Worm (Caenorhabditis elegans): ENCODE measurements around the gene prdx-2.

prdx-2 gene

DNA sequence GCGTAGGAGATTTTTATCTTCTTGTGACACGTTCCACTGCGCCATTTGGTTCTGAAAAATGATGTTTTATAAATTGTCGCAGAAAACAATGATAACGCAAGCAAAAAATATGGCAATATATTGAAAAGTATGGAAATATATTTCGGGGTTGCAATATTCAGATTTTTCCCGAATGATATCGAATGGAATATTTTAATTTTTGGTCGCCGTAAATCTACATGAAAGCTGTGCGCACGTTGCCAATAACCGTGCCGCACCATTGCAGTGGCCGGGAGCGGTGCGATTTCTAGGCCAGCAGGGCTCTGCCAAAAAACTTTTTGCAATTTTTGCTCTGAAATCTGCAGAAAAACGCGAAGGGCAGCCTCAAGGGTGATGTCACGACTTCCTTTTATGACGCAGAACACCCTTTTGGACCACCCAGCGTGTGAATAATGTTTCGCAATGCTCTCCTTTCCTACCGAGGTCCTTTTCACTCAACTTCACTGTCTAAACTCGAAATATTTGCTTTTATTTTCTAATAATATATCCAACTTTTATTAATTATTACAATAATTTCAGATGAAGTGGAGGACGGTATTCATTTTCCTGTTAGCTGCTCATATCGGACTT is 19.8 kb upstream of the prdx-2 start, which contains the start of the genes F09E5.11 and bmy-1 (continued):
- peak; percentile 48 for TF ChIP-seq ces-1 (GFP tag; optimal IDR thresholded peaks at IDR 0.05)
- peak; percentile 79 for TF ChIP-seq sptf-1 (tag; optimal IDR thresholded peaks at IDR 0.05)
- TF ChIP-seq nhr-237 (tag; optimal IDR thresholded peaks at IDR 0.05): peak; percentile 31
- no peak for TF ChIP-seq nhr-12 (tag; optimal IDR thresholded peaks at IDR 0.05)
- TF ChIP-seq blmp-1 (tag; optimal IDR thresholded peaks at IDR 0.05): no peak

DNA sequence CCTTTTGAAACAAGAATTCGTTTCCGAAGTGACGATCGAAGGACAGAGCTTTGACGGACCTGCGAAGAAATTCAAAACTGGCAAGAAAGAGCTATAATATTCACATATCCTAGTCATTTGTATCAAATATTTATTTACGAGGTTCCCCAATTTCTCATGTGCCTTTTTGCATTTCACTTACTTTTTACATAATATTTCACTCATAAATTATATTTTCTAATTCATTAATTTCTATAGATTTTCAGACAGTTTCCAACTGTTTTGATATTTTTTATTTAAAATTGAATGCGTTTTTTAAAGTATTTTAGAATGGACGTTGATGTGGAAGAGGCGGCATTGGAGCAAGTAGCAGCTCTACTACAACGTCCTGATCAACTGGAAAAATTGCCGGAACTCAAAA is 18.7 kb upstream of the prdx-2 start, which contains the start of gene sec-6:
sec-6 (plus strand) TSS at position 301 of the 400 bp plus-strand sequence.
- TF ChIP-seq nhr-2 (tag; optimal IDR thresholded peaks at IDR 0.05): no peak
- TF ChIP-seq cnd-1 (tag; optimal IDR thresholded peaks at IDR 0.05): no peak
- no peak for TF ChIP-seq M03D4.4 (tag; optimal IDR thresholded peaks at IDR 0.05)
- no peak for TF ChIP-seq hlh-1 (tag; optimal IDR thresholded peaks at IDR 0.05)
- no peak for TF ChIP-seq lin-32 (GFP tag; optimal IDR thresholded peaks at IDR 0.05)
- no peak for TF ChIP-seq ham-2 (GFP tag; optimal IDR thresholded peaks at IDR 0.05)
- TF ChIP-seq zip-8 (tag; optimal IDR thresholded peaks at IDR 0.05): no peak
- no peak for TF ChIP-seq ceh-39 (tag; optimal IDR thresholded peaks at IDR 0.05)
- no peak for TF ChIP-seq unc-120 (tag; optimal IDR thresholded peaks at IDR 0.05; ENCODE audit: poor library complexity, severe bottlenecking)
- no peak for TF ChIP-seq ceh-43 (GFP tag; optimal IDR thresholded peaks at IDR 0.05)
- TF ChIP-seq nhr-237 (tag; optimal IDR thresholded peaks at IDR 0.05): no peak
- no peak for TF ChIP-seq pha-4 (tag; optimal IDR thresholded peaks at IDR 0.05)
- TF ChIP-seq elt-1 (tag; optimal IDR thresholded peaks at IDR 0.05; ENCODE audit: borderline replicate concordance, insufficient read depth): no peak
- no peak for TF ChIP-seq lsy-2 (tag; optimal IDR thresholded peaks at IDR 0.05)
- no peak for TF ChIP-seq blmp-1 (tag; optimal IDR thresholded peaks at IDR 0.05)
- no peak for TF ChIP-seq unc-39 (tag; optimal IDR thresholded peaks at IDR 0.05)
- TF ChIP-seq snpc-4 (tag; optimal IDR thresholded peaks at IDR 0.05): no peak
- TF ChIP-seq sem-2 (GFP tag; optimal IDR thresholded peaks at IDR 0.05): no peak
- TF ChIP-seq elt-3 (tag; optimal IDR thresholded peaks at IDR 0.05): no peak
- TF ChIP-seq mab-5 (tag; optimal IDR thresholded peaks at IDR 0.05): no peak

DNA sequence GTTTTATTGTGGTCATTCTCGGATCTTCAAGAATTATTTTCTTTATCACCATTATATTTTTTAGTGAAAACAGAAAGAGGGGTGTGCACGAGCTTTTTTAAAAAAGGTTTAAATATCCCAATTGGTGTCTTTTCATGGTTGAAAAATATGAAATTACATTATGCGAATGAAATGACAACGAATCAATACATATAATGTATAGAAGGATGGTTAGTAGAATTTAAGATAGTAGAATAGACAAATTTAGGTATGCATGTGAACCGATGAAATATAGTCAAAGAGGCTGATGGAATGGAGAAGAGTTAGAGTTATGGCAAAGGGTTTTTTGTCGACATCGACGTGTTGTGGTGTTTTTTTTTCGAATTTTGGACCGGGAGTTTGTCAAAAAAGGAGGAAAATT is 13.5 kb upstream of the prdx-2 start:
- TF ChIP-seq nhr-2 (tag; optimal IDR thresholded peaks at IDR 0.05) (no peak), drap-1 (GFP tag; optimal IDR thresholded peaks at IDR 0.05) (no peak)

DNA sequence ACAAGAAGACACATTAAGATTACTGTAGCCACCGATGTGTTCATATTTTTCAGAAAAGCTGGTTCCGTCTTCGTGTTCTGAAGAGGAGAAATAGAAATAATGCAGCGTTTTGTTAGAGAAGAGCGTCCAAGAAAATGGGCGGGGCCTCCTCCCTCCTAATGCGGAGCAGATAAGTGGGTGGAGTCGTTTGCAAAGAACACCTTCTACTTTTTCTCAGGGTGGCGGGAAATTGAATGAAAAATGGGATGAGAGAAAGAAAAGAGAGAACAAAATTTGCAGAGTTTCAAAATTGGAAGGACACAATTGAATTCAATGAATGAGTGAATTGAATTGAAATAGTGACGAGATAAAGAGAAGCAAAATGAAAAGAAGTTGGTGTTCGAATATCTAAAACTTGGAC is 12.3 kb upstream of the prdx-2 start, which contains the start of gene F09E5.16:
F09E5.16 (minus strand) TSS at position 101 of the 400 bp plus-strand sequence.
- TF ChIP-seq drap-1 (GFP tag; optimal IDR thresholded peaks at IDR 0.05) (no peak), ces-1 (GFP tag; optimal IDR thresholded peaks at IDR 0.05) (peak; percentile 21)

- TF ChIP-seq sem-2 (GFP tag; optimal IDR thresholded peaks at IDR 0.05): no peak
- no peak for TF ChIP-seq cnd-1 (tag; optimal IDR thresholded peaks at IDR 0.05)
- TF ChIP-seq unc-39 (tag; optimal IDR thresholded peaks at IDR 0.05): no peak
- no peak for TF ChIP-seq nhr-237 (tag; optimal IDR thresholded peaks at IDR 0.05)
- TF ChIP-seq unc-120 (tag; optimal IDR thresholded peaks at IDR 0.05; ENCODE audit: poor library complexity, severe bottlenecking): no peak
- no peak for TF ChIP-seq ces-1 (GFP tag; optimal IDR thresholded peaks at IDR 0.05)
These were observed 7.4 kb upstream of the prdx-2 start, which contains the start of gene F09E5.12 for ce11 chrII:5370641-5371040. TSS of gene F09E5.12 (minus strand) at chrII:5370741.

DNA sequence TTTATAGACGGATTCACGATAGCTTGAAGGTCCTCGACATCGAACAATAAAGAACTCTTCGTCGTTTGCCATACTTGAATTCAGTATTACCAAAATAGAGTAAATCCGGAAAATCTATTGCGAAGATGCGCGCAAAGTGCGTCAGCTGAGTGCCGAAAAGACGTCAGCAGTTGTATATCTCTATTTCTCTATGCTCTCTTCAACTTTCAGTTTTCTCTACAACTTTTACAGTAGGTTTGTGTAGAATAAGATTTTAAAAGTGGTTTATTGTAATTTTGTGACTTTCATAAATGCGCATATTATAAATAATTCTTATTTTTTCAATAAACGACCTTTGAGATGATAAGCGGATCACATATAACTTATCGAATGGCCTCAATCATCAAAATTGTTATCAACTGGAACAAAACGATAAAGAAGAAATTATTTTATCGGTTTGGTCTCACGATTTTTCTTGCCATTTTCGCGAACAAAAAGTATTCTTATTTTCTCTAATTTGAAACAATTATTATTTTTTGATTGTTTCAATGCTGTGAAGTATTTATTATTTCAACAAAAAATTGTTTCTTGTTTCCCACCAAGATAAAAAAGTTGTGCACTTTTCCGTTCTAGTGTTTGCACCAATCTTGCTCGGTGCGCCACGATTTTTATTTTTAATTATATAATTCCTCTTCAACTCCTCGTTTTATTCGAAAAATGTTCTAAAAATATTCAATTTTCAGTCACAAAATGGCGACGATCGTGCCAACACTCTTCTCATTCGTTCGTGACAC is 4.5 kb upstream of the prdx-2 start, which contains the start of the genes agt-2 and F09E5.3:
agt-2 (minus strand) TSS at position 553 of the 773 bp plus-strand sequence.
F09E5.3 (plus strand) TSS at position 723 of the 773 bp plus-strand sequence.
- TF ChIP-seq ztf-11 (tag; optimal IDR thresholded peaks at IDR 0.05): peak; percentile 53
- no peak for TF ChIP-seq zip-8 (tag; optimal IDR thresholded peaks at IDR 0.05)
- TF ChIP-seq hlh-1 (tag; optimal IDR thresholded peaks at IDR 0.05): peak; percentile 37
- TF ChIP-seq lsy-2 (tag; optimal IDR thresholded peaks at IDR 0.05): peak; percentile 89
- peak; percentile 71 for TF ChIP-seq sptf-1 (tag; optimal IDR thresholded peaks at IDR 0.05)
- TF ChIP-seq elt-1 (tag; optimal IDR thresholded peaks at IDR 0.05; ENCODE audit: borderline replicate concordance, insufficient read depth): no peak
- peak; percentile 3 for TF ChIP-seq blmp-1 (tag; optimal IDR thresholded peaks at IDR 0.05)
- peak; percentile 95 for TF ChIP-seq pha-4 (tag; optimal IDR thresholded peaks at IDR 0.05)
- peak; percentile 77 for TF ChIP-seq nhr-237 (tag; optimal IDR thresholded peaks at IDR 0.05)
- peak; percentile 9 for TF ChIP-seq M03D4.4 (tag; optimal IDR thresholded peaks at IDR 0.05)
- TF ChIP-seq unc-39 (tag; optimal IDR thresholded peaks at IDR 0.05): no peak
- peak; percentile 74 for TF ChIP-seq ces-1 (GFP tag; optimal IDR thresholded peaks at IDR 0.05)
- TF ChIP-seq ceh-83 (GFP tag; optimal IDR thresholded peaks at IDR 0.05): peak; percentile 47
- peak; percentile 26 for TF ChIP-seq unc-62 (GFP tag; optimal IDR thresholded peaks at IDR 0.05)
- peak; percentile 13 for TF ChIP-seq nhr-2 (tag; optimal IDR thresholded peaks at IDR 0.05)
- TF ChIP-seq drap-1 (GFP tag; optimal IDR thresholded peaks at IDR 0.05): peak; percentile 53
- peak; percentile 36 for TF ChIP-seq cnd-1 (tag; optimal IDR thresholded peaks at IDR 0.05)
- TF ChIP-seq lin-13 (tag; optimal IDR thresholded peaks at IDR 0.05): peak; percentile 90
- no peak for TF ChIP-seq bed-3 (GFP tag; optimal IDR thresholded peaks at IDR 0.05)
- peak; percentile 68 for TF ChIP-seq ceh-39 (tag; optimal IDR thresholded peaks at IDR 0.05)
- TF ChIP-seq mls-2 (tag; optimal IDR thresholded peaks at IDR 0.05): peak; percentile 17
- TF ChIP-seq tbx-8 (GFP tag; optimal IDR thresholded peaks at IDR 0.05): no peak
- peak; percentile 90 for TF ChIP-seq mep-1 (tag; optimal IDR thresholded peaks at IDR 0.05)
